Fruit fly (Drosophila melanogaster) whole organism, embryonic: ENCODE measurements around the gene CAH9.

Experiments used
- ATbp ChIP-seq: fragments of 200-800 bp; sonication (Bioruptor generic); optimal IDR thresholded peaks from 2 replicates; lab custom pipeline; 2017; ENCODE audit warnings: missing biosample characterization, mild to moderate bottlenecking, missing genetic modification characterization, missing genetic modification reagents
- Atf-2 ChIP-seq: fragments of 200-800 bp; sonication (Bioruptor generic); optimal IDR thresholded peaks from 2 replicates; lab custom pipeline; 2016; ENCODE audit warnings: missing biosample characterization, missing genetic modification characterization
- B-H2 ChIP-seq: fragments of 200-800 bp; sonication (Bioruptor generic); optimal IDR thresholded peaks from 2 replicates; lab custom pipeline; 2018; ENCODE audit warnings: missing biosample characterization, mild to moderate bottlenecking, missing genetic modification characterization
- CG10209 ChIP-seq: fragments of 200-800 bp; sonication (Bioruptor generic); optimal IDR thresholded peaks from 3 replicates; lab custom pipeline; 2017; ENCODE audit warnings: missing biosample characterization, mild to moderate bottlenecking, missing genetic modification characterization, missing genetic modification reagents
- CG10274 ChIP-seq: fragments of 200-800 bp; sonication (Bioruptor generic); optimal IDR thresholded peaks from 3 replicates; lab custom pipeline; 2017; ENCODE audit warnings: missing biosample characterization, mild to moderate bottlenecking, missing genetic modification characterization
- CG13296 ChIP-seq: fragments of 200-800 bp; sonication (Bioruptor generic); optimal IDR thresholded peaks from 3 replicates; lab custom pipeline; 2018; ENCODE audit warnings: missing biosample characterization, mild to moderate bottlenecking, missing genetic modification characterization
- CG14050 ChIP-seq: fragments of 200-800 bp; sonication (Bioruptor generic); IDR thresholded peaks from 3 replicates; pipeline ENCODE4 v1.3.6; 2022; ENCODE audit warnings: missing biosample characterization, missing genetic modification characterization
- CG14441 ChIP-seq: fragments of 200-800 bp; sonication (Bioruptor generic); IDR thresholded peaks from 2 replicates; pipeline ENCODE4 v1.3.6; 2022; ENCODE audit warnings: missing biosample characterization, missing genetic modification characterization
- CG15696 ChIP-seq: fragments of 200-800 bp; sonication (Bioruptor generic); optimal IDR thresholded peaks from 2 replicates; lab custom pipeline; 2019; ENCODE audit warnings: missing biosample characterization, mild to moderate bottlenecking, missing genetic modification characterization, moderate library complexity
- CG17359 ChIP-seq: fragments of 200-800 bp; sonication (Bioruptor generic); optimal IDR thresholded peaks from 3 replicates; lab custom pipeline; 2018; ENCODE audit warnings: missing biosample characterization, mild to moderate bottlenecking, missing genetic modification characterization, moderate library complexity
- CG2120 ChIP-seq: fragments of 200-800 bp; sonication (Bioruptor generic); optimal IDR thresholded peaks from 3 replicates; lab custom pipeline; 2016; ENCODE audit warnings: missing biosample characterization, missing genetic modification characterization
- CG31365 ChIP-seq: fragments of 200-800 bp; sonication (Bioruptor generic); optimal IDR thresholded peaks from 2 replicates; lab custom pipeline; 2018; ENCODE audit warnings: missing biosample characterization, mild to moderate bottlenecking, missing genetic modification characterization
- CG3163 ChIP-seq: fragments of 200-800 bp; sonication (Bioruptor generic); optimal IDR thresholded peaks from 3 replicates; lab custom pipeline; 2016; ENCODE audit warnings: missing biosample characterization, missing genetic modification characterization
- CG6175 ChIP-seq: fragments of 200-800 bp; sonication (Bioruptor generic); IDR thresholded peaks from 3 replicates; pipeline ENCODE4 v1.3.6; 2022; ENCODE audit warnings: missing biosample characterization, missing genetic modification characterization
- CG7963 ChIP-seq: fragments of 200-800 bp; sonication (Bioruptor generic); IDR thresholded peaks from 3 replicates; pipeline ENCODE4 v1.3.6; 2022; ENCODE audit warnings: missing biosample characterization, missing genetic modification characterization; ENCODE audit not compliant: partially characterized antibody
- CG9437 ChIP-seq: fragments of 200-800 bp; sonication (Bioruptor generic); optimal IDR thresholded peaks from 2 replicates; lab custom pipeline; 2018; ENCODE audit warnings: missing biosample characterization, mild to moderate bottlenecking, missing genetic modification characterization
- CkIIα-i1 ChIP-seq: fragments of 200-800 bp; sonication (Bioruptor generic); IDR thresholded peaks from 2 replicates; pipeline ENCODE4 v1.3.6; 2022; ENCODE audit warnings: missing biosample characterization, missing genetic modification characterization
- Dad ChIP-seq: fragments of 200-800 bp; sonication (Bioruptor generic); optimal IDR thresholded peaks from 3 replicates; lab custom pipeline; 2016; ENCODE audit warnings: missing biosample characterization, missing genetic modification characterization
- Dref ChIP-seq: fragments of 200-800 bp; sonication (Bioruptor generic); IDR thresholded peaks from 2 replicates; pipeline ENCODE4 v1.3.6; 2022; ENCODE audit warnings: missing biosample characterization, missing genetic modification characterization
- Ets65A ChIP-seq: fragments of 200-800 bp; sonication (Bioruptor generic); peaks from one replicate; lab custom pipeline; 2016; ENCODE audit warnings: missing biosample characterization, missing genetic modification characterization
- H15 ChIP-seq: fragments of 200-800 bp; sonication (Bioruptor generic); IDR thresholded peaks from 3 replicates; pipeline ENCODE4 v1.3.6; 2022; ENCODE audit warnings: missing biosample characterization, missing genetic modification characterization
- HLH3B ChIP-seq: fragments of 200-800 bp; sonication (Bioruptor generic); IDR thresholded peaks from 2 replicates; pipeline ENCODE4 v1.3.6; 2022; ENCODE audit warnings: missing biosample characterization, missing genetic modification characterization
- Hmr ChIP-seq: fragments of 200-800 bp; sonication (Bioruptor generic); optimal IDR thresholded peaks from 3 replicates; lab custom pipeline; 2017; ENCODE audit warnings: mild to moderate bottlenecking, missing biosample characterization, missing genetic modification reagents, missing genetic modification characterization
- Hr3 ChIP-seq: fragments of 200-800 bp; sonication (Bioruptor generic); optimal IDR thresholded peaks from 3 replicates; lab custom pipeline; 2016; ENCODE audit warnings: missing biosample characterization, missing genetic modification characterization
- Hr78 ChIP-seq, 2 experiments: fragments of 200-800 bp in 1 of 2; fragments of >200 bp in 1 of 2; sonication (Bioruptor generic) in 1 of 2; optimal IDR thresholded peaks; 2 replicates each; lab custom pipeline; 2017 to 2019; ENCODE audit warnings: missing biosample characterization in 2 of 2, missing genetic modification characterization in 2 of 2, mild to moderate bottlenecking in 1 of 2, moderate library complexity in 1 of 2
- Hsf ChIP-seq: fragments of 200-800 bp; sonication (Bioruptor generic); optimal IDR thresholded peaks from 3 replicates; lab custom pipeline; 2016; ENCODE audit warnings: missing biosample characterization, missing genetic modification characterization
- Max ChIP-seq: fragments of 200-800 bp; sonication (Bioruptor generic); optimal IDR thresholded peaks from 2 replicates; lab custom pipeline; 2016; ENCODE audit warnings: missing biosample characterization, mild to moderate bottlenecking, missing genetic modification characterization
- Mes4 ChIP-seq: fragments of 200-800 bp; sonication (Bioruptor generic); optimal IDR thresholded peaks from 2 replicates; lab custom pipeline; 2016; ENCODE audit warnings: missing biosample characterization, missing genetic modification characterization
- Mrtf ChIP-seq: fragments of 200-800 bp; sonication (Bioruptor generic); IDR thresholded peaks from 3 replicates; pipeline ENCODE4 v1.3.6; 2022; ENCODE audit warnings: missing biosample characterization, missing genetic modification characterization
- Oli ChIP-seq: fragments of 200-800 bp; sonication (Bioruptor generic); optimal IDR thresholded peaks from 2 replicates; lab custom pipeline; 2018; ENCODE audit warnings: missing biosample characterization, mild to moderate bottlenecking, missing genetic modification characterization, moderate library complexity
- Optix ChIP-seq: fragments of 200-800 bp; sonication (Bioruptor generic); IDR thresholded peaks from 3 replicates; pipeline ENCODE4 v1.3.6; 2022; ENCODE audit warnings: missing biosample characterization, missing genetic modification characterization
- Pdp1 ChIP-seq, 2 experiments: fragments of 200-800 bp; sonication (Bioruptor generic); optimal IDR thresholded peaks; 3 replicates each; lab custom pipeline; 2016; ENCODE audit warnings: missing biosample characterization in 2 of 2, missing genetic modification characterization in 2 of 2, mild to moderate bottlenecking in 1 of 2, moderate library complexity in 1 of 2
- Ptx1 ChIP-seq: fragments of 200-800 bp; sonication (Bioruptor generic); IDR thresholded peaks from 2 replicates; pipeline ENCODE4 v1.3.6; 2022; ENCODE audit warnings: missing biosample characterization, missing genetic modification characterization
- Xbp1 ChIP-seq: fragments of 200-800 bp; sonication (Bioruptor generic); optimal IDR thresholded peaks from 3 replicates; lab custom pipeline; 2016; ENCODE audit warnings: missing biosample characterization, mild to moderate bottlenecking, missing genetic modification characterization
- bab2 ChIP-seq: fragments of 200-800 bp; sonication (Bioruptor generic); optimal IDR thresholded peaks from 2 replicates; lab custom pipeline; 2016; ENCODE audit warnings: missing biosample characterization, missing genetic modification characterization
- bbx ChIP-seq: fragments of 200-800 bp; sonication (Bioruptor generic); IDR thresholded peaks from 2 replicates; pipeline ENCODE4 v1.3.6; 2022; ENCODE audit warnings: missing biosample characterization, missing genetic modification characterization; ENCODE audit not compliant: partially characterized antibody
- crol ChIP-seq: fragments of 200-800 bp; sonication (Bioruptor generic); IDR thresholded peaks from 2 replicates; pipeline ENCODE4 v1.3.6; 2022; ENCODE audit warnings: missing biosample characterization, missing genetic modification characterization
- dpn ChIP-seq, 2 experiments: fragments of 200-800 bp; sonication (Bioruptor generic); optimal IDR thresholded peaks; 3 replicates each; lab custom pipeline; 2016; ENCODE audit warnings: missing biosample characterization in 2 of 2, missing genetic modification characterization in 2 of 2
- fu2 ChIP-seq: fragments of 200-800 bp; sonication (Bioruptor generic); optimal IDR thresholded peaks from 2 replicates; lab custom pipeline; 2016; ENCODE audit warnings: missing biosample characterization, missing genetic modification characterization
- grau ChIP-seq: fragments of 200-800 bp; optimal IDR thresholded peaks from 3 replicates; lab custom pipeline; 2019; ENCODE audit warnings: missing biosample characterization, mild to moderate bottlenecking, missing genetic modification characterization, moderate library complexity
- h ChIP-seq: fragments of >200 bp; optimal IDR thresholded peaks from 2 replicates; lab custom pipeline; 2017
- jigr1 ChIP-seq: fragments of 200-800 bp; sonication (Bioruptor generic); IDR thresholded peaks from 3 replicates; pipeline ENCODE4 v1.3.6; 2022; ENCODE audit warnings: missing biosample characterization, missing genetic modification characterization
- kni ChIP-seq: fragments of 200-800 bp; sonication (Bioruptor generic); optimal IDR thresholded peaks from 3 replicates; lab custom pipeline; 2017; ENCODE audit warnings: mild to moderate bottlenecking, missing biosample characterization, missing genetic modification reagents, missing genetic modification characterization
- mam ChIP-seq: fragments of 200-800 bp; sonication (Bioruptor generic); optimal IDR thresholded peaks from 3 replicates; lab custom pipeline; 2016; ENCODE audit warnings: missing biosample characterization, missing genetic modification characterization
- mirr ChIP-seq: fragments of 200-800 bp; sonication (Bioruptor generic); optimal IDR thresholded peaks from 3 replicates; lab custom pipeline; 2018; ENCODE audit warnings: missing biosample characterization, mild to moderate bottlenecking, missing genetic modification characterization
- schlank ChIP-seq: fragments of 200-800 bp; sonication (Bioruptor generic); optimal IDR thresholded peaks from 2 replicates; lab custom pipeline; 2018; ENCODE audit warnings: missing biosample characterization, mild to moderate bottlenecking, missing genetic modification characterization
- sim ChIP-seq: fragments of 200-800 bp; sonication (Bioruptor generic); IDR thresholded peaks from 2 replicates; pipeline ENCODE4 v1.3.6; 2022; ENCODE audit warnings: missing biosample characterization, missing genetic modification characterization
- vfl ChIP-seq: fragments of 200-800 bp; sonication (Bioruptor generic); optimal IDR thresholded peaks from 2 replicates; lab custom pipeline; 2016; ENCODE audit warnings: missing biosample characterization, missing genetic modification characterization
- zen ChIP-seq: fragments of 200-800 bp; sonication (Bioruptor generic); optimal IDR thresholded peaks from 3 replicates; lab custom pipeline; 2018; ENCODE audit warnings: missing biosample characterization, mild to moderate bottlenecking, missing genetic modification characterization, moderate library complexity

CAH9 gene

DNA sequence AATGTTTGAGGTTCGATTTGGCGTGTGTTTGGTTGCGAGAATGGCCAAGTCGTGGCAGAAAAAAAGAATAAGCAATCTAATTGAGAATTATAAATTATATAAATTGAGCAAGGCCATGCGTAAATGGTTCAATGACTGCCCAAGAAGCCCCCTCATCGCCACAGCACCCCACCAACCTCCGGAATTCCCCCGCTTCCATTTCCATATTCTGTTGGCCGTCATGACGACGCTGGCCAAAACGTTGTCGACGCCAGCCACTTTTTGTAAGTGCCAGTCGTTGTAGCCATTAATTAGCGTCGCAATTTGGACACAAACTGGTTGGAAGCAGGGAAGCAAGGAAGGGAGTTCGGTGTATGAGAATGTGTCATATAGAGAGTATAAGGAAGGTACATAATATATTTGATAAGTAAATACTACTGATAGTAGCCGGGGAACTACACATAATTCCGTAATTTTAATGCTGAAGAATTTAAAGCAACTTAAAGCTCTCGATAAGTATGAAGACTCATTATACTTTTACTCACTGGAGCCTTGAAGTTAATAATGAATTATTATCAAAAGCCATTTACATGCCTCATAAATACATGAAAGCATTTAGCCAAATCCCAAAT lies 24.7 kb upstream of the CAH9 start (continued):
- no peak for TF ChIP-seq Optix (GFP tag; lab: Robert Waterston, UW)
- no peak for TF ChIP-seq CG6175 (GFP tag; lab: Robert Waterston, UW)
- no peak for TF ChIP-seq Max
- no peak for TF ChIP-seq CG10209 (GFP tag; lab: Kevin White, UChicago)
- TF ChIP-seq grau (tag; lab: Kevin White, UChicago): no peak
- TF ChIP-seq zen: no peak
- no peak for TF ChIP-seq CG13296
- no peak for TF ChIP-seq CG7963
- peak; percentile 19 for TF ChIP-seq mirr (GFP tag; lab: Kevin White, UChicago)
- peak; percentile 77 for TF ChIP-seq crol (GFP tag; lab: Robert Waterston, UW)
- TF ChIP-seq Hr78 (GFP tag; optimal IDR thresholded peaks at IDR 0.05; lab: Kevin White, UChicago): no peak
- TF ChIP-seq jigr1 (GFP tag; lab: Robert Waterston, UW): no peak
- no peak for TF ChIP-seq CG2120 (GFP tag; lab: Kevin White, UChicago)
- TF ChIP-seq H15 (GFP tag; lab: Robert Waterston, UW): no peak
- TF ChIP-seq CG31365: no peak
- no peak for TF ChIP-seq bab2
- no peak for TF ChIP-seq Atf-2
- no peak for TF ChIP-seq Dad
- no peak for TF ChIP-seq CkIIα-i1 (GFP tag; lab: Robert Waterston, UW)
- TF ChIP-seq Mrtf (GFP tag; lab: Robert Waterston, UW): no peak
- TF ChIP-seq B-H2: peak; percentile 4
- TF ChIP-seq Hr3 (GFP tag; lab: Kevin White, UChicago): no peak
- no peak for TF ChIP-seq ATbp (GFP tag; lab: Kevin White, UChicago)

dm6 chr3R:27129580-27130385 lies 23.8 kb upstream of the CAH9 start:
- TF ChIP-seq CG2120 (GFP tag; lab: Kevin White, UChicago) (peak; percentile 64), Xbp1 (peak; percentile 16), CG14441 (GFP tag; lab: Robert Waterston, UW) (peak; percentile 25; the same call in 1 of the 2 replicates), Oli (tag; lab: Kevin White, UChicago) (no peak), HLH3B (GFP tag; lab: Robert Waterston, UW) (0 out of 2 replicates have a peak, but pooled peaks have one; percentile 22), CG15696 (tag; lab: Kevin White, UChicago) (no peak), Hmr (no peak), fu2 (GFP tag; lab: Kevin White, UChicago) (no peak), Pdp1 (GFP tag; optimal IDR thresholded peaks at IDR 0.05; lab: Kevin White, UChicago) (peak in 1 of 2 experiments; percentile 54), CG14050 (peak; percentile 42; the same call in 2 of the 3 replicates), Ets65A (GFP tag; lab: Kevin White, UChicago) (peak; percentile 88), Hsf (GFP tag; lab: Kevin White, UChicago) (peak; percentile 6), dpn (GFP tag; optimal IDR thresholded peaks at IDR 0.05; lab: Kevin White, UChicago) (peak in 1 of 2 experiments; percentile 38), bbx (no peak), CG17359 (tag; lab: Kevin White, UChicago) (peak; percentile 6), kni (GFP tag; lab: Kevin White, UChicago) (no peak), CG9437 (GFP tag; lab: Kevin White, UChicago) (no peak), CG10274 (GFP tag; lab: Kevin White, UChicago) (no peak), schlank (tag; lab: Kevin White, UChicago) (no peak), vfl (GFP tag; lab: Kevin White, UChicago) (no peak), Mes4 (GFP tag; lab: Kevin White, UChicago) (no peak), sim (no peak), B-H2 (peak; percentile 35), CG3163 (peak; percentile 10), h (lab: Kevin White, UChicago) (no peak), Dref (GFP tag; lab: Robert Waterston, UW) (no peak), Ptx1 (GFP tag; lab: Robert Waterston, UW) (peak; percentile 32; the same call in 1 of the 2 replicates), mam (GFP tag; lab: Kevin White, UChicago) (peak; percentile 26)
